Fruit fly (Drosophila melanogaster) whole organism, prepupa: ENCODE measurements around the gene Bap111.

Experiments used
- Blimp-1 ChIP-seq: fragments of 200-800 bp; sonication (Bioruptor generic); optimal IDR thresholded peaks from 3 replicates; lab custom pipeline; 2017; ENCODE audit warnings: missing biosample characterization, missing genetic modification characterization, mild to moderate bottlenecking, moderate library complexity, missing genetic modification reagents
- CG10631 ChIP-seq: fragments of 200-800 bp; sonication (Bioruptor generic); optimal IDR thresholded peaks from 2 replicates; lab custom pipeline; 2016; ENCODE audit warnings: missing biosample characterization, missing genetic modification characterization
- CG11294 ChIP-seq: fragments of 200-800 bp; sonication (Bioruptor generic); IDR thresholded peaks from 2 replicates; pipeline ENCODE4 v1.3.6; 2022; ENCODE audit warnings: missing biosample characterization, missing genetic modification characterization
- CG11902 ChIP-seq: fragments of 200-800 bp; sonication (Bioruptor generic); optimal IDR thresholded peaks from 3 replicates; lab custom pipeline; 2016; ENCODE audit warnings: missing biosample characterization, missing genetic modification characterization
- CG15336 ChIP-seq: fragments of 200-800 bp; sonication (Bioruptor generic); IDR thresholded peaks from 2 replicates; pipeline ENCODE4 v1.3.6; 2022; ENCODE audit warnings: missing biosample characterization, missing genetic modification characterization
- CG1621 ChIP-seq: fragments of 200-800 bp; sonication (Bioruptor generic); optimal IDR thresholded peaks from 3 replicates; lab custom pipeline; 2018; ENCODE audit warnings: missing biosample characterization, mild to moderate bottlenecking, missing genetic modification characterization
- CG3032 ChIP-seq: fragments of 200-800 bp; optimal IDR thresholded peaks from 2 replicates; lab custom pipeline; 2019; ENCODE audit warnings: missing biosample characterization, mild to moderate bottlenecking, missing genetic modification characterization, moderate library complexity
- CG31627 ChIP-seq: fragments of 200-800 bp; sonication (Bioruptor generic); optimal IDR thresholded peaks from 3 replicates; lab custom pipeline; 2016; ENCODE audit warnings: missing biosample characterization, missing genetic modification characterization
- CG32006 ChIP-seq: fragments of 200-800 bp; sonication (Bioruptor generic); optimal IDR thresholded peaks from 3 replicates; lab custom pipeline; 2017; ENCODE audit warnings: missing biosample characterization, mild to moderate bottlenecking, missing genetic modification characterization
- CG34406 ChIP-seq: fragments of 200-800 bp; sonication (Bioruptor generic); optimal IDR thresholded peaks from 3 replicates; lab custom pipeline; 2016; ENCODE audit warnings: missing biosample characterization, missing genetic modification characterization
- CG3919 ChIP-seq: fragments of 200-800 bp; sonication (Bioruptor generic); optimal IDR thresholded peaks from 3 replicates; lab custom pipeline; 2016; ENCODE audit warnings: missing biosample characterization, missing genetic modification characterization
- CG4318 ChIP-seq: fragments of 200-800 bp; sonication (Bioruptor generic); optimal IDR thresholded peaks from 3 replicates; lab custom pipeline; 2017; ENCODE audit warnings: missing biosample characterization, mild to moderate bottlenecking, missing genetic modification characterization
- CG6163 ChIP-seq: fragments of 200-800 bp; sonication (Bioruptor generic); IDR thresholded peaks from 3 replicates; pipeline ENCODE4 v1.3.6; 2022; ENCODE audit warnings: missing biosample characterization, missing genetic modification characterization
- CG6792 ChIP-seq: fragments of 200-800 bp; sonication (Bioruptor generic); optimal IDR thresholded peaks from 3 replicates; lab custom pipeline; 2016; ENCODE audit warnings: missing biosample characterization, missing genetic modification characterization
- CG6854 ChIP-seq: fragments of 200-800 bp; sonication (Bioruptor generic); optimal IDR thresholded peaks from 2 replicates; lab custom pipeline; 2017; ENCODE audit warnings: missing biosample characterization, mild to moderate bottlenecking, missing genetic modification characterization
- CG7368 ChIP-seq: fragments of 200-800 bp; sonication (Bioruptor generic); optimal IDR thresholded peaks from 3 replicates; lab custom pipeline; 2016; ENCODE audit warnings: missing biosample characterization, missing genetic modification characterization
- CG8119 ChIP-seq: fragments of 200-800 bp; sonication (Bioruptor generic); IDR thresholded peaks from 3 replicates; pipeline ENCODE4 v1.3.6; 2022; ENCODE audit warnings: missing biosample characterization, missing genetic modification characterization
- CG8319 ChIP-seq: fragments of 200-800 bp; sonication (Bioruptor generic); optimal IDR thresholded peaks from 3 replicates; lab custom pipeline; 2016; ENCODE audit warnings: missing biosample characterization, missing genetic modification characterization
- CG8632 ChIP-seq: fragments of 200-800 bp; sonication (Bioruptor generic); optimal IDR thresholded peaks from 3 replicates; lab custom pipeline; 2016; ENCODE audit warnings: missing biosample characterization, missing genetic modification characterization
- CG9139 ChIP-seq: fragments of 200-800 bp; sonication (Bioruptor generic); optimal IDR thresholded peaks from 3 replicates; lab custom pipeline; 2017; ENCODE audit warnings: missing biosample characterization, mild to moderate bottlenecking, missing genetic modification characterization
- Eip75B ChIP-seq: fragments of 200-800 bp; sonication (Bioruptor generic); optimal IDR thresholded peaks from 3 replicates; lab custom pipeline; 2016; ENCODE audit warnings: missing biosample characterization, missing genetic modification characterization
- Eip78C ChIP-seq: fragments of 200-800 bp; sonication (Bioruptor generic); peaks from one replicate; lab custom pipeline; 2016; ENCODE audit warnings: missing biosample characterization, missing genetic modification characterization
- Eip93F ChIP-seq: fragments of 200-800 bp; sonication (Bioruptor generic); optimal IDR thresholded peaks from 2 replicates; lab custom pipeline; 2016; ENCODE audit warnings: missing biosample characterization, mild to moderate bottlenecking, missing genetic modification characterization
- Gug ChIP-seq: fragments of 200-800 bp; sonication (Bioruptor generic); IDR thresholded peaks from 2 replicates; pipeline ENCODE4 v1.3.6; 2022; ENCODE audit warnings: missing biosample characterization, missing genetic modification characterization
- Hr38 ChIP-seq: sonication (Bioruptor generic); optimal IDR thresholded peaks from 2 replicates; lab custom pipeline; 2016; ENCODE audit warnings: missing biosample characterization, missing genetic modification characterization
- Lpt ChIP-seq: fragments of 200-800 bp; sonication (Bioruptor generic); optimal IDR thresholded peaks from 3 replicates; lab custom pipeline; 2016; ENCODE audit warnings: missing biosample characterization, missing genetic modification characterization
- Met ChIP-seq: fragments of 200-800 bp; sonication (Bioruptor generic); optimal IDR thresholded peaks from 3 replicates; lab custom pipeline; 2016; ENCODE audit warnings: missing biosample characterization, missing genetic modification characterization
- OdsH ChIP-seq: fragments of 200-800 bp; sonication (Bioruptor generic); optimal IDR thresholded peaks from 3 replicates; lab custom pipeline; 2016; ENCODE audit warnings: missing biosample characterization, missing genetic modification characterization
- Smox ChIP-seq: fragments of 200-800 bp; sonication (Bioruptor generic); optimal IDR thresholded peaks from 3 replicates; lab custom pipeline; 2016; ENCODE audit warnings: missing biosample characterization, missing genetic modification characterization
- Sox102F ChIP-seq: fragments of 200-800 bp; sonication (Bioruptor generic); optimal IDR thresholded peaks from 2 replicates; lab custom pipeline; 2016; ENCODE audit warnings: missing biosample characterization, mild to moderate bottlenecking, missing genetic modification characterization
- Sox14 ChIP-seq: fragments of 200-800 bp; sonication (Bioruptor generic); optimal IDR thresholded peaks from 3 replicates; lab custom pipeline; 2016; ENCODE audit warnings: missing biosample characterization, missing genetic modification characterization
- achi ChIP-seq: fragments of 200-800 bp; sonication (Bioruptor generic); optimal IDR thresholded peaks from 3 replicates; lab custom pipeline; 2016; ENCODE audit warnings: missing biosample characterization, missing genetic modification characterization
- dac ChIP-seq: fragments of 200-800 bp; sonication (Bioruptor generic); optimal IDR thresholded peaks from 2 replicates; lab custom pipeline; 2017; ENCODE audit warnings: missing biosample characterization, mild to moderate bottlenecking, missing genetic modification characterization
- dsx ChIP-seq: fragments of 200-800 bp; optimal IDR thresholded peaks from 3 replicates; lab custom pipeline; 2019; ENCODE audit warnings: missing biosample characterization, mild to moderate bottlenecking, missing genetic modification characterization, moderate library complexity; ENCODE audit not compliant: poor library complexity, severe bottlenecking
- eg ChIP-seq: fragments of 200-800 bp; sonication (Bioruptor generic); IDR thresholded peaks from 3 replicates; pipeline ENCODE4 v1.3.6; 2022; ENCODE audit warnings: missing biosample characterization, missing genetic modification characterization
- esn ChIP-seq: fragments of 200-800 bp; sonication (Bioruptor generic); optimal IDR thresholded peaks from 2 replicates; lab custom pipeline; 2016; ENCODE audit warnings: missing biosample characterization, mild to moderate bottlenecking, missing genetic modification characterization, moderate library complexity
- fd59A ChIP-seq: fragments of 200-800 bp; sonication (Bioruptor generic); optimal IDR thresholded peaks from 2 replicates; lab custom pipeline; 2017; ENCODE audit warnings: missing biosample characterization, mild to moderate bottlenecking, missing genetic modification characterization, missing genetic modification reagents
- fd85E ChIP-seq: fragments of 200-800 bp; sonication (Bioruptor generic); optimal IDR thresholded peaks from 3 replicates; lab custom pipeline; 2016; ENCODE audit warnings: missing biosample characterization, missing genetic modification characterization
- fkh ChIP-seq: fragments of 200-800 bp; sonication (Bioruptor generic); optimal IDR thresholded peaks from 3 replicates; lab custom pipeline; 2017; ENCODE audit warnings: missing biosample characterization, mild to moderate bottlenecking, missing genetic modification characterization, moderate library complexity
- net ChIP-seq: fragments of 200-800 bp; sonication (Bioruptor generic); optimal IDR thresholded peaks from 3 replicates; lab custom pipeline; 2016; ENCODE audit warnings: missing biosample characterization, missing genetic modification characterization
- pdm3 ChIP-seq: fragments of 200-800 bp; sonication (Bioruptor generic); optimal IDR thresholded peaks from 3 replicates; lab custom pipeline; 2016; ENCODE audit warnings: missing biosample characterization, missing genetic modification characterization
- salr ChIP-seq, 2 experiments: fragments of 200-800 bp; sonication (Bioruptor generic); optimal IDR thresholded peaks; 3 replicates each; lab custom pipeline; 2016 to 2018; ENCODE audit warnings: missing biosample characterization in 2 of 2, missing genetic modification characterization in 2 of 2, mild to moderate bottlenecking in 1 of 2
- ss ChIP-seq, 2 experiments: fragments of 200-800 bp; sonication (Bioruptor generic); optimal IDR thresholded peaks; 2 replicates in 1 of 2; 3 replicates in 1 of 2; lab custom pipeline; 2017 to 2018; ENCODE audit warnings: mild to moderate bottlenecking in 2 of 2, missing biosample characterization in 2 of 2, missing genetic modification characterization in 2 of 2, moderate library complexity in 1 of 2
- svp ChIP-seq: fragments of 200-800 bp; sonication (Bioruptor generic); peaks from one replicate; lab custom pipeline; 2016; ENCODE audit warnings: missing biosample characterization, missing genetic modification characterization
- topi ChIP-seq: fragments of 200-800 bp; sonication (Bioruptor generic); optimal IDR thresholded peaks from 3 replicates; lab custom pipeline; 2016; ENCODE audit warnings: missing biosample characterization, missing genetic modification characterization
- vri ChIP-seq: fragments of 200-800 bp; sonication (Bioruptor generic); optimal IDR thresholded peaks from 3 replicates; lab custom pipeline; 2016; ENCODE audit warnings: missing biosample characterization, mild to moderate bottlenecking, missing genetic modification characterization

Gene Bap111

DNA sequence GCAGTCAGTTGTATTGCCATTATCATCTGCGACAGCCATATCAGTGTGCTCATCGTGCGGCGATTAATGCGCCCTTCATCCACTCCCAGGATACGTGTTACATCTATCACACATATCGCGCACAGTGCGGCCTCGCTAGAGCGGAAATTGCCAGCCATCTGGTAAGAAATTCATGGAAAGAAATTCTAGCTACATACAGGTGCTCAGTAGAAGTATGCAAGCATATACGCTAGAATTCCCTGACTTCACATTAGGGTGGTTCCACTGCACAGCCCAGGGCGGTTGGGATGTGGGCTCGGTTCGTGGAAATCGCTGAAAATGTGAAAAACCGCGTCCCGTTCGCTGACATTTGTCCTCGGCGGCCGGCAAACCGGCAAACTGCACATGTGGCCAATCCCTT lies 7.9 kb upstream of the Bap111 start (continued):
- TF ChIP-seq dac (GFP tag; lab: Kevin White, UChicago), result peak; percentile 14
- no peak for TF ChIP-seq CG4318
- no peak for TF ChIP-seq CG6854 (GFP tag; lab: Kevin White, UChicago)
- peak; percentile 73 for TF ChIP-seq Gug (GFP tag; lab: Robert Waterston, UW)
- peak; percentile 43 for TF ChIP-seq CG8632
- no peak for TF ChIP-seq CG8319 (GFP tag; lab: Kevin White, UChicago)
- TF ChIP-seq CG10631 (GFP tag; lab: Kevin White, UChicago), result no peak
- TF ChIP-seq pdm3 (GFP tag; lab: Kevin White, UChicago), result peak; percentile 82

DNA sequence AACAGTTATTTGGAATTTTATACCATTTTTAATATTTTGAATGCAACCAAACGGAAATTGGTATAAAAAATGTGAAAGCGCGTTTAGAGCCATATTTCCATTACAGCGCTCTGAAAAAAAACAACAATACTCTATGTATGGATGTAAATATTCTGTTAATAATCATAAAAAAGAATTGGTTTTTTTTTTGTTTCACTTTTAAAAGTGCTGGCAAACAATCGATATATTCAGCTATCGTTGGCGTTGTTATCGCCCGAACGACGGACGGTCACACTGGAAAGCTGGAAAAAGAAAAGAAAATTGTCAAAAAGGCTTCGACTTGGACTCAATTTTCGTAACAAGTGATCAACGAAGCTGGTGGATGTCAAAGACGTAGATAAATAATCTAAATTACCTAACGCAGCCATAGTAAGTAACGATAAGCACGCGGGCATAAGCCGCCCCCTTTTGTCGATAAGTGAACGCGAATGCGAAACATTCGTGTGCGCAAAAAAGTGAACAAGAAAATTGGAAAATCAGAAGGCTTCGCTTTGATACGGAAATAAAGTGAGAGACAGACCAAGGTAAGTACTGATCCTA lies 6.8 kb upstream of the Bap111 start, which contains the start of gene CG7065:
CG7065 (plus strand) TSS at position 270 of the 579 bp plus-strand sequence.
- TF ChIP-seq topi (GFP tag; lab: Kevin White, UChicago) (peak; percentile 2), CG8319 (GFP tag; lab: Kevin White, UChicago) (no peak), Sox14 (peak; percentile 8), CG3032 (tag; lab: Kevin White, UChicago) (no peak), Eip78C (peak; percentile 27)
- TF ChIP-seq, all 60 proteins: peak for 3

DNA sequence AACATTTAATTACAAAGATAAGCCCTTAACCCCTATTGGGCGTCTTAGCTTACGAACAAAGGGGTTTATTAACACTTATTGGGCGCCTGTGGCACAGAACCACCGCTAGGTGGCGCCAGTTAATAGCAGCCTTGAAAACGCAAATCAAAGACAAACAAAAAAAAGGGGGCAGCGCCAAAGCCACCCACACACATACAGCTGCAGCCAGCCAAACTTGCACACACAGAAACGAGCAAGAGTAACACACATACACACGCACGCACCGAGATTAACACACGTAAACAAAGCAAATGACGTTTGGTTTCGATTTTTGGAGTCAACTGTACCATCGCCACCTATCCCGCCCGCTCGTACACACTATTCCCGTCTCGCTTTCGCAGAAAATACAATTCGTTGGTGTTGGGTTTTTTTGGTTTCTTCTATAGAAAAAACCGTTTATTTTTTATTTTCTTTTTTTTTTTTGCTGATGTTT lies 3.1 kb downstream of the Bap111 start:
- TF ChIP-seq dsx, result peak; percentile 4
- TF ChIP-seq salr (GFP tag; optimal IDR thresholded peaks at IDR 0.05; lab: Kevin White, UChicago), result no peak
- no peak for TF ChIP-seq Eip93F
- TF ChIP-seq esn (GFP tag; lab: Kevin White, UChicago), result peak; percentile 49
- peak; percentile 42 for TF ChIP-seq CG32006 (GFP tag; lab: Kevin White, UChicago)
- TF ChIP-seq OdsH, result no peak
- TF ChIP-seq fkh (GFP tag; lab: Kevin White, UChicago), result peak; percentile 92
- peak; percentile 63 for TF ChIP-seq CG8119
- peak; percentile 85 for TF ChIP-seq Lpt (GFP tag; lab: Kevin White, UChicago)
- TF ChIP-seq eg (GFP tag; lab: Robert Waterston, UW), result peak; percentile 72; the same call in 2 of the 3 replicates
- no peak for TF ChIP-seq CG8632
- TF ChIP-seq CG11902 (GFP tag; lab: Kevin White, UChicago), result no peak
- no peak for TF ChIP-seq fd59A (GFP tag; lab: Kevin White, UChicago)
- TF ChIP-seq CG3919 (GFP tag; lab: Kevin White, UChicago), result peak; percentile 33
- TF ChIP-seq topi (GFP tag; lab: Kevin White, UChicago), result peak; percentile 24
- no peak for TF ChIP-seq CG4318
- no peak for TF ChIP-seq CG11294 (GFP tag; lab: Robert Waterston, UW)
- TF ChIP-seq achi (GFP tag; lab: Kevin White, UChicago), result peak; percentile 28
- no peak for TF ChIP-seq fd85E
- TF ChIP-seq CG6163 (GFP tag; lab: Robert Waterston, UW), result peak; percentile 64; the same call in 1 of the 3 replicates
- no peak for TF ChIP-seq CG31627 (GFP tag; lab: Kevin White, UChicago)
- no peak for TF ChIP-seq CG7368 (GFP tag; lab: Kevin White, UChicago)
- TF ChIP-seq Eip75B (GFP tag; lab: Kevin White, UChicago), result peak; percentile 21
- peak; percentile 61 for TF ChIP-seq Sox14
- peak; percentile 65 for TF ChIP-seq CG15336 (GFP tag; lab: Robert Waterston, UW)
- no peak for TF ChIP-seq Sox102F
- no peak for TF ChIP-seq CG34406 (GFP tag; lab: Kevin White, UChicago)
- no peak for TF ChIP-seq Blimp-1 (GFP tag; lab: Kevin White, UChicago)
- TF ChIP-seq Smox (GFP tag; lab: Kevin White, UChicago), result peak; percentile 28
- TF ChIP-seq CG1621 (tag; lab: Kevin White, UChicago), result peak; percentile 47
- TF ChIP-seq CG9139 (GFP tag; lab: Kevin White, UChicago), result no peak
- peak; percentile 2 for TF ChIP-seq CG6792 (GFP tag; lab: Kevin White, UChicago)
- peak; percentile 59 to 73 for TF ChIP-seq ss (GFP tag; optimal IDR thresholded peaks at IDR 0.05; lab: Kevin White, UChicago)
- peak; percentile 83 for TF ChIP-seq vri (GFP tag; lab: Kevin White, UChicago)
- no peak for TF ChIP-seq Hr38
- TF ChIP-seq net, result peak; percentile 29
- TF ChIP-seq Met (GFP tag; lab: Kevin White, UChicago), result no peak
- no peak for TF ChIP-seq svp (GFP tag; lab: Kevin White, UChicago)
- TF ChIP-seq CG10631 (GFP tag; lab: Kevin White, UChicago), result no peak
- no peak for TF ChIP-seq CG3032 (tag; lab: Kevin White, UChicago)
- no peak for TF ChIP-seq CG8319 (GFP tag; lab: Kevin White, UChicago)
